Worm (Caenorhabditis elegans) whole organism, L3 larva: ENCODE measurements around the gene srz-91.

Experiments
- elt-1 ChIP-seq: fragments of 150-350 bp; optimal IDR thresholded peaks from 2 replicates; lab custom pipeline; 2014; ENCODE audit warnings: missing biosample characterization, missing genetic modification characterization
- nhr-43 ChIP-seq: sonication (generic microtip); optimal IDR thresholded peaks from 2 replicates; lab custom pipeline; 2016; ENCODE audit warnings: mild to moderate bottlenecking, missing genetic modification characterization, missing compliant biosample characterization; ENCODE audit not compliant: poor library complexity, severe bottlenecking
- pqm-1 ChIP-seq: fragments of 150-350 bp; optimal IDR thresholded peaks from 2 replicates; lab custom pipeline; 2017; ENCODE audit warnings: missing biosample characterization, missing genetic modification characterization, inconsistent platforms
- skn-1 ChIP-seq: fragments of 150-350 bp; optimal IDR thresholded peaks from 2 replicates; lab custom pipeline; 2014; ENCODE audit warnings: missing biosample characterization, missing genetic modification characterization
- unc-62 ChIP-seq: fragments of 150-350 bp; sonication (generic microtip); optimal IDR thresholded peaks from 4 replicates; lab custom pipeline; 2014; ENCODE audit warnings: missing biosample characterization, missing genetic modification reagents, missing genetic modification characterization

DNA sequence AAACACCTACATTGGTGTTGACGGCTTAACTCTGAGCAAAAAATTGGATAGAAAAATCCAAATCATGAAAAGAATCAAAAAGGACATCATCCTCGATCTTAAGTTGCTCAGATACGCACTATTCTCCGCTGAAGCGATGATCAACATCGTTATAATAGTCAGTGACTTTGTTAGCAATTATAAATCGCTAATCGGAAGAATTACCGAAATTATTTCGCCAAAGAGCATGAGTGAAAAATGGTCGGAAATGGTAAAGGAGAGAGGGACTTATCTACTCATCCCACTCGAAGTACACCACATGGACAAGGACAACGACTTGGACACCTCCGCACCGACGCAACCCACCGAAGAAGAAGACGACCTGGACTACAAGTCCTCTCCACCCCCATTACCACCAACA lies 27.9 kb upstream of the srz-91 start:
- TF ChIP-seq pqm-1 (tag; lab: Kevin White, UChicago) (no peak), nhr-43 (no peak), elt-1 (tag; lab: Kevin White, UChicago) (no peak), unc-62 (no peak), skn-1 (tag; lab: Kevin White, UChicago) (no peak)
